Worm (Caenorhabditis elegans): ENCODE results near the gene Y57G11C.51.

ce11 chrIV:14802316-14802715 lies 28.0 kb upstream of the Y57G11C.51 start, which contains the start of gene Y57G11C.1142:
- TF ChIP-seq pha-4 (tag; optimal IDR thresholded peaks at IDR 0.05): no peak
- TF ChIP-seq unc-62 (GFP tag; optimal IDR thresholded peaks at IDR 0.05): no peak
- no peak for TF ChIP-seq dpl-1 (GFP tag; optimal IDR thresholded peaks at IDR 0.05)
- no peak for TF ChIP-seq ceh-27 (GFP tag; optimal IDR thresholded peaks at IDR 0.05)
- no peak for TF ChIP-seq zfh-2 (GFP tag; conservative IDR thresholded peaks at IDR 0.05)
- no peak for TF ChIP-seq dox-1 (GFP tag; IDR thresholded peaks at IDR 0.05)
- TF ChIP-seq ceh-79 (tag; optimal IDR thresholded peaks at IDR 0.05): no peak
- no peak for TF ChIP-seq C17E4.6 (GFP tag; IDR thresholded peaks at IDR 0.05)
- TF ChIP-seq sea-2 (GFP tag; IDR thresholded peaks at IDR 0.05): no peak
- no peak for TF ChIP-seq F10E7.11 (tag; optimal IDR thresholded peaks at IDR 0.05)
- TF ChIP-seq madf-6 (GFP tag; IDR thresholded peaks at IDR 0.05): no peak
- TF ChIP-seq B0019.2 (GFP tag; conservative IDR thresholded peaks at IDR 0.05): no peak
- no peak for TF ChIP-seq nfya-1 (tag; optimal IDR thresholded peaks at IDR 0.05; ENCODE audit: borderline replicate concordance, insufficient read depth)
- TF ChIP-seq mel-28 (tag; optimal IDR thresholded peaks at IDR 0.05; ENCODE audit: borderline replicate concordance): no peak

Measured in whole organism, young adult.